Fruit fly (Drosophila melanogaster) whole organism, embryonic: ENCODE measurements around the gene hll.

ENCODE experiments used
- ATbp ChIP-seq: fragments of 200-800 bp; sonication (Bioruptor generic); optimal IDR thresholded peaks from 2 replicates; lab custom pipeline; 2017; ENCODE audit warnings: missing biosample characterization, mild to moderate bottlenecking, missing genetic modification characterization, missing genetic modification reagents
- B-H1 ChIP-seq: fragments of 200-800 bp; sonication (Bioruptor generic); IDR thresholded peaks from 3 replicates; pipeline ENCODE4 v1.3.6; 2022; ENCODE audit warnings: missing biosample characterization, missing genetic modification characterization
- C15 ChIP-seq: fragments of 200-800 bp; sonication (Bioruptor generic); IDR thresholded peaks from 3 replicates; pipeline ENCODE4 v1.3.6; 2022; ENCODE audit warnings: missing biosample characterization, missing genetic modification characterization
- CG13296 ChIP-seq: fragments of 200-800 bp; sonication (Bioruptor generic); optimal IDR thresholded peaks from 3 replicates; lab custom pipeline; 2018; ENCODE audit warnings: missing biosample characterization, mild to moderate bottlenecking, missing genetic modification characterization
- CG17385 ChIP-seq: fragments of 200-800 bp; sonication (Bioruptor generic); optimal IDR thresholded peaks from 3 replicates; lab custom pipeline; 2018; ENCODE audit warnings: missing biosample characterization, mild to moderate bottlenecking, missing genetic modification characterization
- CG30020 ChIP-seq: fragments of 200-800 bp; optimal IDR thresholded peaks from 2 replicates; lab custom pipeline; 2019; ENCODE audit warnings: missing biosample characterization, mild to moderate bottlenecking, missing genetic modification characterization, moderate library complexity
- CG31224 ChIP-seq: fragments of 200-800 bp; sonication (Bioruptor generic); IDR thresholded peaks from 2 replicates; pipeline ENCODE4 v1.3.6; 2022; ENCODE audit warnings: missing biosample characterization, missing genetic modification characterization
- CG31388 ChIP-seq: fragments of 200-800 bp; sonication (Bioruptor generic); optimal IDR thresholded peaks from 2 replicates; lab custom pipeline; 2016; ENCODE audit warnings: missing biosample characterization, missing genetic modification characterization
- CG33557 ChIP-seq: fragments of 200-800 bp; sonication (Bioruptor generic); optimal IDR thresholded peaks from 2 replicates; lab custom pipeline; 2019; ENCODE audit warnings: missing biosample characterization, mild to moderate bottlenecking, missing genetic modification characterization, moderate library complexity
- CG4424 ChIP-seq: fragments of 200-800 bp; sonication (Bioruptor generic); optimal IDR thresholded peaks from 3 replicates; lab custom pipeline; 2016; ENCODE audit warnings: missing biosample characterization, missing genetic modification characterization
- CG4820 ChIP-seq: fragments of 200-800 bp; sonication (Bioruptor generic); optimal IDR thresholded peaks from 3 replicates; lab custom pipeline; 2016; ENCODE audit warnings: missing biosample characterization, missing genetic modification characterization
- CG5180 ChIP-seq: fragments of 200-800 bp; sonication (Bioruptor generic); optimal IDR thresholded peaks from 3 replicates; lab custom pipeline; 2017; ENCODE audit warnings: missing biosample characterization, missing genetic modification characterization, mild to moderate bottlenecking, moderate library complexity, missing genetic modification reagents
- CG7357 ChIP-seq: fragments of 200-800 bp; sonication (Bioruptor generic); IDR thresholded peaks from 3 replicates; pipeline ENCODE4 v1.3.6; 2022; ENCODE audit warnings: missing biosample characterization, missing genetic modification characterization
- Chrac-16 ChIP-seq: fragments of 200-800 bp; sonication (Bioruptor generic); optimal IDR thresholded peaks from 3 replicates; lab custom pipeline; 2016; ENCODE audit warnings: missing biosample characterization, missing genetic modification characterization
- D ChIP-seq, 2 experiments: fragments of 200-800 bp in 1 of 2; fragments of >200 bp in 1 of 2; sonication (Bioruptor generic) in 1 of 2; optimal IDR thresholded peaks; 2 replicates in 1 of 2; 3 replicates in 1 of 2; lab custom pipeline; 2017; ENCODE audit warnings: mild to moderate bottlenecking in 1 of 2, missing biosample characterization in 1 of 2, missing genetic modification characterization in 1 of 2, missing genetic modification reagents in 1 of 2
- Deaf1 ChIP-seq: fragments of 200-800 bp; optimal IDR thresholded peaks from 3 replicates; lab custom pipeline; 2019; ENCODE audit warnings: missing biosample characterization, mild to moderate bottlenecking, missing genetic modification characterization, moderate library complexity
- Dip2 ChIP-seq: fragments of 200-800 bp; sonication (Bioruptor generic); IDR thresholded peaks from 2 replicates; pipeline ENCODE4 v1.3.6; 2022; ENCODE audit warnings: missing biosample characterization, missing genetic modification characterization
- Drgx ChIP-seq: fragments of 200-800 bp; sonication (Bioruptor generic); IDR thresholded peaks from 2 replicates; pipeline ENCODE4 v1.3.6; 2022; ENCODE audit warnings: missing biosample characterization, missing genetic modification characterization
- Eip74EF ChIP-seq, 2 experiments: fragments of 200-800 bp in 1 of 2; fragments of >200 bp in 1 of 2; sonication (Bioruptor generic) in 1 of 2; optimal IDR thresholded peaks; 2 replicates each; lab custom pipeline; 2017 to 2019; ENCODE audit warnings: missing biosample characterization in 2 of 2, missing genetic modification characterization in 2 of 2, mild to moderate bottlenecking in 1 of 2, moderate library complexity in 1 of 2
- Elba2 ChIP-seq: fragments of 200-800 bp; sonication (Bioruptor generic); optimal IDR thresholded peaks from 3 replicates; lab custom pipeline; 2016; ENCODE audit warnings: missing biosample characterization, missing genetic modification characterization
- Hand ChIP-seq: fragments of 200-800 bp; sonication (Bioruptor generic); optimal IDR thresholded peaks from 2 replicates; lab custom pipeline; 2017; ENCODE audit warnings: mild to moderate bottlenecking, missing biosample characterization, missing genetic modification reagents, missing genetic modification characterization
- Hr78 ChIP-seq, 2 experiments: fragments of 200-800 bp in 1 of 2; fragments of >200 bp in 1 of 2; sonication (Bioruptor generic) in 1 of 2; optimal IDR thresholded peaks; 2 replicates each; lab custom pipeline; 2017 to 2019; ENCODE audit warnings: missing biosample characterization in 2 of 2, missing genetic modification characterization in 2 of 2, mild to moderate bottlenecking in 1 of 2, moderate library complexity in 1 of 2
- Lpt ChIP-seq: fragments of >200 bp; optimal IDR thresholded peaks from 2 replicates; lab custom pipeline; 2018; ENCODE audit warnings: missing biosample characterization, missing genetic modification characterization
- MESR4 ChIP-seq: fragments of 200-800 bp; sonication (Bioruptor generic); optimal IDR thresholded peaks from 2 replicates; lab custom pipeline; 2018; ENCODE audit warnings: missing biosample characterization, mild to moderate bottlenecking, missing genetic modification characterization, moderate library complexity
- NFAT ChIP-seq: fragments of 200-800 bp; sonication (Bioruptor generic); IDR thresholded peaks from 2 replicates; pipeline ENCODE4 v1.3.6; 2022; ENCODE audit warnings: missing biosample characterization, missing genetic modification characterization
- Nf-YB ChIP-seq: fragments of 200-800 bp; sonication (Bioruptor generic); optimal IDR thresholded peaks from 3 replicates; lab custom pipeline; 2019; ENCODE audit warnings: missing biosample characterization, mild to moderate bottlenecking, missing genetic modification characterization, moderate library complexity
- Sox100B ChIP-seq: fragments of 200-800 bp; sonication (Bioruptor generic); optimal IDR thresholded peaks from 3 replicates; lab custom pipeline; 2018; ENCODE audit warnings: missing biosample characterization, mild to moderate bottlenecking, missing genetic modification characterization
- Xbp1 ChIP-seq: fragments of 200-800 bp; sonication (Bioruptor generic); optimal IDR thresholded peaks from 3 replicates; lab custom pipeline; 2016; ENCODE audit warnings: missing biosample characterization, mild to moderate bottlenecking, missing genetic modification characterization
- Xrp1 ChIP-seq: fragments of 200-800 bp; sonication (Bioruptor generic); IDR thresholded peaks from 2 replicates; pipeline ENCODE4 v1.3.6; 2022; ENCODE audit warnings: missing biosample characterization, missing genetic modification characterization
- ash1 ChIP-seq: fragments of 200-800 bp; sonication (Bioruptor generic); optimal IDR thresholded peaks from 2 replicates; lab custom pipeline; 2018; ENCODE audit warnings: missing biosample characterization, mild to moderate bottlenecking, missing genetic modification characterization
- caup ChIP-seq: fragments of 200-800 bp; sonication (Bioruptor generic); optimal IDR thresholded peaks from 3 replicates; lab custom pipeline; 2017; ENCODE audit warnings: missing biosample characterization, mild to moderate bottlenecking, missing genetic modification characterization, moderate library complexity; ENCODE audit not compliant: severe bottlenecking
- cg ChIP-seq: fragments of 200-800 bp; sonication (Bioruptor generic); optimal IDR thresholded peaks from 3 replicates; lab custom pipeline; 2019; ENCODE audit warnings: missing biosample characterization, mild to moderate bottlenecking, missing genetic modification characterization, moderate library complexity
- corto ChIP-seq: fragments of 200-800 bp; sonication (Bioruptor generic); optimal IDR thresholded peaks from 2 replicates; lab custom pipeline; 2016; ENCODE audit warnings: missing biosample characterization, mild to moderate bottlenecking, missing genetic modification characterization, moderate library complexity
- dm ChIP-seq: fragments of 200-800 bp; sonication (Bioruptor generic); optimal IDR thresholded peaks from 3 replicates; lab custom pipeline; 2016; ENCODE audit warnings: missing biosample characterization, missing genetic modification characterization
- emc ChIP-seq: fragments of 200-800 bp; sonication (Bioruptor generic); optimal IDR thresholded peaks from 2 replicates; lab custom pipeline; 2016; ENCODE audit warnings: missing biosample characterization, missing genetic modification characterization
- en ChIP-seq: fragments of 200-800 bp; sonication (Bioruptor generic); optimal IDR thresholded peaks from 2 replicates; lab custom pipeline; 2016; ENCODE audit warnings: missing biosample characterization, missing genetic modification characterization
- gcm ChIP-seq: fragments of 200-800 bp; sonication (Bioruptor generic); optimal IDR thresholded peaks from 2 replicates; lab custom pipeline; 2019; ENCODE audit warnings: missing biosample characterization, mild to moderate bottlenecking, missing genetic modification characterization, moderate library complexity
- hb ChIP-seq: fragments of 200-800 bp; sonication (Bioruptor generic); IDR thresholded peaks from 3 replicates; pipeline ENCODE4 v1.3.6; 2022; ENCODE audit warnings: missing biosample characterization, missing genetic modification characterization; ENCODE audit not compliant: partially characterized antibody
- ind ChIP-seq: fragments of 200-800 bp; sonication (Bioruptor generic); optimal IDR thresholded peaks from 3 replicates; lab custom pipeline; 2016; ENCODE audit warnings: missing biosample characterization, missing genetic modification characterization
- lmd ChIP-seq: fragments of 200-800 bp; sonication (Bioruptor generic); IDR thresholded peaks from 2 replicates; pipeline ENCODE4 v1.3.6; 2022; ENCODE audit warnings: missing biosample characterization, missing genetic modification characterization
- mld ChIP-seq: fragments of 200-800 bp; sonication (Bioruptor generic); IDR thresholded peaks from 3 replicates; pipeline ENCODE4 v1.3.6; 2022; ENCODE audit warnings: missing biosample characterization, missing genetic modification characterization; ENCODE audit not compliant: partially characterized antibody
- nau ChIP-seq: fragments of 200-800 bp; sonication (Bioruptor generic); optimal IDR thresholded peaks from 3 replicates; lab custom pipeline; 2017; ENCODE audit warnings: missing biosample characterization, mild to moderate bottlenecking, missing genetic modification characterization, missing genetic modification reagents
- ro ChIP-seq: fragments of 200-800 bp; sonication (Bioruptor generic); IDR thresholded peaks from 2 replicates; pipeline ENCODE4 v1.3.6; 2022; ENCODE audit warnings: missing biosample characterization, missing genetic modification characterization
- seq ChIP-seq: fragments of 200-800 bp; sonication (Bioruptor generic); IDR thresholded peaks from 2 replicates; pipeline ENCODE4 v1.3.6; 2022; ENCODE audit warnings: missing biosample characterization, missing genetic modification characterization
- shn ChIP-seq: fragments of 200-800 bp; sonication (Bioruptor generic); optimal IDR thresholded peaks from 3 replicates; lab custom pipeline; 2016; ENCODE audit warnings: missing biosample characterization, missing genetic modification characterization
- slp2 ChIP-seq: fragments of 200-800 bp; sonication (Bioruptor generic); optimal IDR thresholded peaks from 2 replicates; lab custom pipeline; 2016; ENCODE audit warnings: missing biosample characterization, missing genetic modification characterization
- ttk ChIP-seq: fragments of 200-800 bp; sonication (Bioruptor generic); IDR thresholded peaks from 2 replicates; pipeline ENCODE4 v2.1.2; 2022; ENCODE audit warnings: missing biosample characterization, missing genetic modification characterization
- vvl ChIP-seq: fragments of 200-800 bp; sonication (Bioruptor generic); IDR thresholded peaks from 2 replicates; pipeline ENCODE4 v1.3.6; 2022; ENCODE audit warnings: missing biosample characterization, missing genetic modification characterization
- z ChIP-seq: fragments of 200-800 bp; sonication (Bioruptor generic); IDR thresholded peaks from 3 replicates; pipeline ENCODE4 v1.3.6; 2022; ENCODE audit warnings: missing biosample characterization, missing genetic modification characterization
- zen2 ChIP-seq: fragments of 200-800 bp; sonication (Bioruptor generic); IDR thresholded peaks from 3 replicates; pipeline ENCODE4 v1.3.6; 2022; ENCODE audit warnings: missing biosample characterization, missing genetic modification characterization; ENCODE audit not compliant: partially characterized antibody

The hll gene

DNA sequence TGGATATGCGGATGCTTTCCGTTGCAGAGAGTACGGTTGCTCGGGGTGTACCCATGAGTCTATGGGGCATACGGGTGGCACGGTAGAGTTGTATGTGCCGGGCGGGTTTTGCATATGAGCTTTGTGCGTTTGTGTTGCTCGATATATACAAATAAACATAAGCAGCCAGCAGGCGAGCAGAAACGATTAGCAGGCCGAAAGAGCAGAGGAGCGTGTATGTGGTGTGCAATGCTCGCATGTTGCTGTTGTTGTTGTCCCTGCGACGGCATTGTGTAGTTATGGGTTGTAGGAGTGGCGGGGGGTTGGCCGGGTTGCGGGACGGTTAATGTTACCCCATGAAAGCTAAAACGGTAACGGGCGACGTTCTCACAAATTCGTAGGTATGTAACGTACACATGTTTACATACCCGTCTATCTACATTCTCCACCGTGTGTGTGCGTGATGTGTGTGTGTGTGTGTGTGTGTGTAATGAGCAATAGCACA, 5.1 kb upstream of the hll start (continued):
- no peak for TF ChIP-seq NFAT (GFP tag; lab: Robert Waterston, UW)
- TF ChIP-seq vvl (GFP tag; lab: Robert Waterston, UW) = no peak; the same call in 1 of the 2 replicates
- TF ChIP-seq D (optimal IDR thresholded peaks at IDR 0.05; lab: Kevin White, UChicago) = no peak
- no peak for TF ChIP-seq D (GFP tag; optimal IDR thresholded peaks at IDR 0.05; lab: Kevin White, UChicago)
- TF ChIP-seq lmd (GFP tag; lab: Robert Waterston, UW) = no peak
- TF ChIP-seq Chrac-16 (GFP tag; lab: Kevin White, UChicago) = no peak
- TF ChIP-seq shn = no peak
- TF ChIP-seq Lpt = no peak
- no peak for TF ChIP-seq ATbp (GFP tag; lab: Kevin White, UChicago)
- TF ChIP-seq nau (GFP tag; lab: Kevin White, UChicago) = no peak
- TF ChIP-seq ttk (GFP tag; lab: Robert Waterston, UW) = 0 out of 2 replicates have a peak, but pooled peaks have one; percentile 4
- TF ChIP-seq Xbp1 (GFP tag; lab: Kevin White, UChicago) = no peak
- TF ChIP-seq MESR4 = no peak
- TF ChIP-seq ind (GFP tag; lab: Kevin White, UChicago) = no peak
- no peak for TF ChIP-seq CG30020 (tag; lab: Kevin White, UChicago)
- TF ChIP-seq CG31388 = no peak
- no peak for TF ChIP-seq dm
- no peak for TF ChIP-seq Deaf1
- no peak for TF ChIP-seq CG13296 (GFP tag; lab: Kevin White, UChicago)
- no peak for TF ChIP-seq CG4424
- TF ChIP-seq Drgx (GFP tag; lab: Robert Waterston, UW) = no peak
- peak; percentile 91 for TF ChIP-seq cg (GFP tag; lab: Kevin White, UChicago)
- no peak for TF ChIP-seq gcm (GFP tag; lab: Kevin White, UChicago)
- TF ChIP-seq CG7357 = no peak
- TF ChIP-seq CG5180 (GFP tag; lab: Kevin White, UChicago) = peak; percentile 94
- TF ChIP-seq z = 0 out of 3 replicates have a peak, but pooled peaks have one; percentile 48
- no peak for TF ChIP-seq en (GFP tag; lab: Kevin White, UChicago)
- no peak for TF ChIP-seq hb
- TF ChIP-seq caup = no peak
- no peak for TF ChIP-seq C15 (GFP tag; lab: Robert Waterston, UW)
- no peak for TF ChIP-seq ash1
- no peak for TF ChIP-seq Hand
- TF ChIP-seq CG33557 (GFP tag; lab: Kevin White, UChicago) = no peak
- TF ChIP-seq slp2 (GFP tag; lab: Kevin White, UChicago) = no peak
- TF ChIP-seq Nf-YB = no peak
- TF ChIP-seq zen2 = 0 out of 3 replicates have a peak, but pooled peaks have one; percentile 46
- no peak for TF ChIP-seq CG4820 (GFP tag; lab: Kevin White, UChicago)
- no peak for TF ChIP-seq Eip74EF (GFP tag; optimal IDR thresholded peaks at IDR 0.05; lab: Kevin White, UChicago)
- TF ChIP-seq B-H1 (GFP tag; lab: Robert Waterston, UW) = no peak
- TF ChIP-seq seq (GFP tag; lab: Robert Waterston, UW) = no peak
- no peak for TF ChIP-seq Elba2 (GFP tag; lab: Kevin White, UChicago)
- no peak for TF ChIP-seq Xrp1
- no peak for TF ChIP-seq Hr78 (GFP tag; optimal IDR thresholded peaks at IDR 0.05; lab: Kevin White, UChicago)
- TF ChIP-seq ro (GFP tag; lab: Robert Waterston, UW) = no peak
- no peak for TF ChIP-seq Sox100B (GFP tag; lab: Kevin White, UChicago)
- no peak for TF ChIP-seq CG17385 (GFP tag; lab: Kevin White, UChicago)
- peak; percentile 100 for TF ChIP-seq CG31224 (GFP tag; lab: Robert Waterston, UW)
- TF ChIP-seq mld (GFP tag; lab: Robert Waterston, UW) = no peak; the same call in 2 of the 3 replicates
- no peak for TF ChIP-seq corto (GFP tag; lab: Kevin White, UChicago)
- TF ChIP-seq Dip2 (GFP tag; lab: Robert Waterston, UW) = no peak
- no peak for TF ChIP-seq emc (GFP tag; lab: Kevin White, UChicago)
